Fruit fly (Drosophila melanogaster): Measurements from ENCODE around the gene Cyp6d5.

The Cyp6d5 gene

dm6 chr3R:14050556-14051170, 21.6 kb downstream of the Cyp6d5 start:
- TF ChIP-seq sage (GFP tag; optimal IDR thresholded peaks at IDR 0.05) = no peak
- no peak for TF ChIP-seq usp (GFP tag; optimal IDR thresholded peaks at IDR 0.05)
- TF ChIP-seq Dif (GFP tag; optimal IDR thresholded peaks at IDR 0.05; ENCODE audit: partially characterized antibody) = no peak
- no peak for TF ChIP-seq Jra (GFP tag; optimal IDR thresholded peaks at IDR 0.05)
- no peak for TF ChIP-seq N (GFP tag; optimal IDR thresholded peaks at IDR 0.05)
- TF ChIP-seq Hnf4 (GFP tag; optimal IDR thresholded peaks at IDR 0.05) = no peak
- no peak for TF ChIP-seq dsf (GFP tag; optimal IDR thresholded peaks at IDR 0.05; ENCODE audit: borderline replicate concordance)
- no peak for TF ChIP-seq OdsH (GFP tag; optimal IDR thresholded peaks at IDR 0.05)
- no peak for TF ChIP-seq tai (GFP tag; optimal IDR thresholded peaks at IDR 0.05)
- TF ChIP-seq Sp1 (GFP tag; optimal IDR thresholded peaks at IDR 0.05) = no peak
- no peak for TF ChIP-seq dl (GFP tag; optimal IDR thresholded peaks at IDR 0.05; ENCODE audit: insufficient read depth in 1 of 2, partially characterized antibody in 2 of 2)
- no peak for TF ChIP-seq jim (GFP tag; optimal IDR thresholded peaks at IDR 0.05)
- no peak for TF ChIP-seq GATAd (GFP tag; optimal IDR thresholded peaks at IDR 0.05)
- no peak for TF ChIP-seq Hr83 (GFP tag; optimal IDR thresholded peaks at IDR 0.05; ENCODE audit: poor library complexity, severe bottlenecking)
- no peak for TF ChIP-seq dmrt93B (GFP tag; optimal IDR thresholded peaks at IDR 0.05)

DNA sequence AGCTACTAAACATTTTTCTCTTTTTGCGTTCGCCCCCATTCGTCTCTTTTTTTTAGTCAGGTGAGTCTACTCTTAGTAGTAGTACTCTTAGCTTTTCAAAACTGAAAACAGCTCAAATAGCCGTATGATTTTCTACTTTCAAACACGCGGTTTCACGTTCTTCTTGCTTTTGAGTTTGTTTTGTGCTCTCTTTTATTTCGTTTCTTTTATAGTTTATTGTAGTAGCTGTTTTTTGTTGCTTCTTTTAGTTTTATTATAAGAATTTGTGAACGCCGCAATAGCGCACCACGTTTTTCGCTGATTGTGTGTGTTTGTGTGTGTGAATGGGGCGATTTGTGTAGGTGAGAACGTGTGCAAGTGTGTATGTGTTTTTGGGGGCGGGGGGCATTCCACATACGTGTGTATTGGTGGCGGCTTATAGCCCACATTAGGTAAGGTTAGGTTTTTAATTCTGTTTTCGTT, 22.4 kb downstream of the Cyp6d5 start:
- no peak for TF ChIP-seq Rel (GFP tag; optimal IDR thresholded peaks at IDR 0.05)
- peak; percentile 11 for TF ChIP-seq Rel (tag; optimal IDR thresholded peaks at IDR 0.05)
- peak; percentile 54 for TF ChIP-seq N (GFP tag; optimal IDR thresholded peaks at IDR 0.05)
- TF ChIP-seq h (GFP tag; optimal IDR thresholded peaks at IDR 0.05) = peak; percentile 1
- no peak for TF ChIP-seq CrebA (GFP tag; optimal IDR thresholded peaks at IDR 0.05; ENCODE audit: borderline replicate concordance)
- TF ChIP-seq fru (GFP tag; optimal IDR thresholded peaks at IDR 0.05) = no peak
- TF ChIP-seq psq (GFP tag; optimal IDR thresholded peaks at IDR 0.05) = no peak

dm6 chr3R:14052182-14053036, 23.4 kb downstream of the Cyp6d5 start:
- TF ChIP-seq jim (GFP tag; optimal IDR thresholded peaks at IDR 0.05) (no peak), fru (GFP tag; optimal IDR thresholded peaks at IDR 0.05) (peak; percentile 8), HLH106 (tag; optimal IDR thresholded peaks at IDR 0.05) (peak; percentile 11), rgr (GFP tag; optimal IDR thresholded peaks at IDR 0.05) (peak; percentile 10), Abd-B (GFP tag; optimal IDR thresholded peaks at IDR 0.05) (no peak), CG32264 (GFP tag; optimal IDR thresholded peaks at IDR 0.05) (no peak), Mio (GFP tag; optimal IDR thresholded peaks at IDR 0.05) (no peak), h (GFP tag; optimal IDR thresholded peaks at IDR 0.05) (peak; percentile 35), sv (GFP tag; optimal IDR thresholded peaks at IDR 0.05) (peak; percentile 73), GATAd (GFP tag; optimal IDR thresholded peaks at IDR 0.05) (no peak), dmrt93B (GFP tag; optimal IDR thresholded peaks at IDR 0.05) (no peak), OdsH (GFP tag; optimal IDR thresholded peaks at IDR 0.05) (no peak), br (GFP tag; optimal IDR thresholded peaks at IDR 0.05) (no peak), pan (optimal IDR thresholded peaks at IDR 0.05) (no peak), Myc (optimal IDR thresholded peaks at IDR 0.05) (no peak), foxo (GFP tag; optimal IDR thresholded peaks at IDR 0.05) (peak in 1 of 2 experiments; percentile 31), Dfd (GFP tag; optimal IDR thresholded peaks at IDR 0.05) (no peak), brk (GFP tag; optimal IDR thresholded peaks at IDR 0.05) (no peak), N (GFP tag; optimal IDR thresholded peaks at IDR 0.05) (no peak)

Data from whole organism, wandering third instar larva.